Worm (Caenorhabditis elegans) whole organism, mixed stage, embryonic: ENCODE measurements around the gene unc-42.
A peak's percentile ranks its signal among the peaks of the same experiment; 100 is the strongest.

Experiments used
- M03D4.4 ChIP-seq: sonication (generic microtip); optimal IDR thresholded peaks from 2 replicates; lab custom pipeline; 2017; ENCODE audit warnings: mild to moderate bottlenecking, missing genetic modification characterization, missing compliant biosample characterization
- bed-3 ChIP-seq: fragments of 200-800 bp; sonication (Bioruptor generic); optimal IDR thresholded peaks from 3 replicates; lab custom pipeline; 2018; ENCODE audit warnings: mild to moderate bottlenecking, missing genetic modification characterization, moderate library complexity, missing compliant biosample characterization
- blmp-1 ChIP-seq: fragments of 150-350 bp; optimal IDR thresholded peaks from 2 replicates; lab custom pipeline; 2014; ENCODE audit warnings: missing biosample characterization, missing genetic modification characterization
- ceh-39 ChIP-seq: fragments of 150-350 bp; optimal IDR thresholded peaks from 2 replicates; lab custom pipeline; 2014; ENCODE audit warnings: missing biosample characterization, missing genetic modification characterization
- ceh-43 ChIP-seq: fragments of 200-800 bp; sonication (Bioruptor generic); optimal IDR thresholded peaks from 2 replicates; lab custom pipeline; 2018; ENCODE audit warnings: mild to moderate bottlenecking, missing genetic modification characterization, moderate library complexity, missing compliant biosample characterization
- ceh-83 ChIP-seq: fragments of 200-800 bp; sonication (Bioruptor generic); optimal IDR thresholded peaks from 2 replicates; lab custom pipeline; 2018; ENCODE audit warnings: mild to moderate bottlenecking, missing genetic modification characterization, missing compliant biosample characterization
- ces-1 ChIP-seq: fragments of 150-350 bp; optimal IDR thresholded peaks from 2 replicates; lab custom pipeline; 2014; ENCODE audit warnings: missing biosample characterization, missing genetic modification reagents, missing genetic modification characterization
- cnd-1 ChIP-seq: fragments of 200-800 bp; sonication (Bioruptor generic); optimal IDR thresholded peaks from 2 replicates; lab custom pipeline; 2018; ENCODE audit warnings: mild to moderate bottlenecking, missing genetic modification characterization, missing compliant biosample characterization
- drap-1 ChIP-seq: fragments of 200-800 bp; sonication (Bioruptor generic); optimal IDR thresholded peaks from 3 replicates; lab custom pipeline; 2018; ENCODE audit warnings: mild to moderate bottlenecking, missing genetic modification characterization, missing compliant biosample characterization
- elt-1 ChIP-seq: sonication (generic microtip); optimal IDR thresholded peaks from 2 replicates; lab custom pipeline; 2017; ENCODE audit warnings: missing genetic modification characterization, mild to moderate bottlenecking, missing compliant biosample characterization, antibody characterized with exemption, moderate library complexity, borderline replicate concordance; ENCODE audit not compliant: insufficient read depth
- elt-3 ChIP-seq: fragments of 150-350 bp; optimal IDR thresholded peaks from 2 replicates; lab custom pipeline; 2014; ENCODE audit warnings: missing biosample characterization, missing genetic modification characterization
- flh-1 ChIP-seq: fragments of 200-800 bp; sonication (Bioruptor generic); optimal IDR thresholded peaks from 2 replicates; lab custom pipeline; 2018; ENCODE audit warnings: mild to moderate bottlenecking, missing genetic modification characterization, moderate library complexity, missing compliant biosample characterization
- ham-2 ChIP-seq: fragments of 200-800 bp; sonication (Bioruptor generic); optimal IDR thresholded peaks from 2 replicates; lab custom pipeline; 2018; ENCODE audit warnings: mild to moderate bottlenecking, missing genetic modification characterization, missing compliant biosample characterization
- hlh-1 ChIP-seq: fragments of 150-350 bp; optimal IDR thresholded peaks from 2 replicates; lab custom pipeline; 2014; ENCODE audit warnings: missing biosample characterization, missing genetic modification reagents, missing genetic modification characterization
- lin-13 ChIP-seq: fragments of 150-350 bp; optimal IDR thresholded peaks from 2 replicates; lab custom pipeline; 2014; ENCODE audit warnings: missing biosample characterization, missing genetic modification characterization
- lin-32 ChIP-seq: fragments of 200-800 bp; sonication (Bioruptor generic); optimal IDR thresholded peaks from 2 replicates; lab custom pipeline; 2018; ENCODE audit warnings: mild to moderate bottlenecking, missing genetic modification characterization, missing compliant biosample characterization
- lsy-2 ChIP-seq: fragments of 150-350 bp; optimal IDR thresholded peaks from 2 replicates; lab custom pipeline; 2014; ENCODE audit warnings: missing biosample characterization, missing genetic modification characterization
- mab-5 ChIP-seq: fragments of 150-350 bp; optimal IDR thresholded peaks from 2 replicates; lab custom pipeline; 2014; ENCODE audit warnings: missing biosample characterization, missing genetic modification characterization
- mep-1 ChIP-seq: fragments of 150-350 bp; optimal IDR thresholded peaks from 2 replicates; lab custom pipeline; 2017; ENCODE audit warnings: missing biosample characterization, missing genetic modification reagents, missing genetic modification characterization, inconsistent platforms
- nhr-12 ChIP-seq: fragments of 150-350 bp; optimal IDR thresholded peaks from 2 replicates; lab custom pipeline; 2014; ENCODE audit warnings: missing biosample characterization, missing genetic modification characterization
- nhr-2 ChIP-seq: fragments of 150-350 bp; optimal IDR thresholded peaks from 2 replicates; lab custom pipeline; 2014; ENCODE audit warnings: missing biosample characterization, missing genetic modification characterization
- nhr-237 ChIP-seq: fragments of 150-350 bp; optimal IDR thresholded peaks from 2 replicates; lab custom pipeline; 2014; ENCODE audit warnings: missing biosample characterization, missing genetic modification characterization
- nhr-28 ChIP-seq: fragments of 150-350 bp; optimal IDR thresholded peaks from 2 replicates; lab custom pipeline; 2014; ENCODE audit warnings: missing biosample characterization, missing genetic modification characterization
- nhr-76 ChIP-seq: sonication (generic microtip); optimal IDR thresholded peaks from 2 replicates; lab custom pipeline; 2017; ENCODE audit warnings: missing biosample characterization, missing genetic modification characterization
- pha-4 ChIP-seq: fragments of 150-350 bp; optimal IDR thresholded peaks from 2 replicates; lab custom pipeline; 2018; ENCODE audit warnings: missing biosample characterization, missing genetic modification reagents, missing genetic modification characterization
- snpc-4 ChIP-seq: fragments of 150-350 bp; optimal IDR thresholded peaks from 2 replicates; lab custom pipeline; 2014; ENCODE audit warnings: missing biosample characterization, missing genetic modification characterization
- sptf-1 ChIP-seq: sonication (generic microtip); optimal IDR thresholded peaks from 2 replicates; lab custom pipeline; 2017; ENCODE audit warnings: mild to moderate bottlenecking, missing genetic modification characterization, moderate library complexity, missing compliant biosample characterization
- tbx-8 ChIP-seq: fragments of 200-800 bp; sonication (Bioruptor generic); optimal IDR thresholded peaks from 2 replicates; lab custom pipeline; 2018; ENCODE audit warnings: mild to moderate bottlenecking, missing genetic modification characterization, moderate library complexity, missing compliant biosample characterization
- unc-120 ChIP-seq: sonication (generic microtip); optimal IDR thresholded peaks from 2 replicates; lab custom pipeline; 2017; ENCODE audit warnings: missing genetic modification characterization, missing compliant biosample characterization; ENCODE audit not compliant: poor library complexity, severe bottlenecking
- unc-39 ChIP-seq: fragments of 150-350 bp; optimal IDR thresholded peaks from 2 replicates; lab custom pipeline; 2014; ENCODE audit warnings: missing biosample characterization, missing genetic modification characterization
- unc-62 ChIP-seq: fragments of 150-350 bp; optimal IDR thresholded peaks from 2 replicates; lab custom pipeline; 2014; ENCODE audit warnings: missing biosample characterization, missing genetic modification reagents, missing genetic modification characterization
- zip-8 ChIP-seq: fragments of 150-350 bp; optimal IDR thresholded peaks from 2 replicates; lab custom pipeline; 2014; ENCODE audit warnings: missing biosample characterization, missing genetic modification characterization
- ztf-11 ChIP-seq: fragments of 150-350 bp; optimal IDR thresholded peaks from 2 replicates; lab custom pipeline; 2014; ENCODE audit warnings: missing biosample characterization, missing genetic modification characterization

Gene unc-42

DNA sequence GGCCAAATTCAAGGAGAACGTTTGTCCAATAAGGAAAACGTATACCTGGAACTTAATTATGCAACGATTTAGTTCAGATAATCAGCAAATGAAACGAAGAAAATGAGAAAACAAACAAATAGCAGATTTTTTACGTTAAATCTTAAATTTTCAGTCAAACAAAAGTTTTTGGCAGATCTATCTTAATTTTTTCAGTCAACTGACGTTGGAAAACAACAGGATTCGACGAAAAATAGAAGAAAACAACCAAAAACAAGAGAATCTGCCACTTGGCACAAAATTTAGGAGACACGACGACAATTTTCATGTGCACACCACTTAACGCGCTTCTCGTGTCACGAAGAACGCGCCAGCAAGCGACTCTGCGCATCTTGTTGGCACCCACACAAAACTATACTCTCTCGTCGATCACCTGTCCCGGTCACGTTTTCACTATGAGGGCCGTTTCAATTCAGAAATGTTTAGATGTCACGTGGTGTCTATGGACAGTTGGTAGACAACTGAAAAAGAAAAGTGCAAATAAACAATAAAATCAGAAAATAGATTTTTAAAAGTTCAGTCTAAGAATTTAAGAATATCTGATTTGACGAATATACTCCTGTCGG lies 20.6 kb upstream of the unc-42 start, which contains the start of gene ztf-7:
TSS of gene ztf-7 (minus strand) at position 51 of the 605 bp plus-strand sequence.
- TF ChIP-seq blmp-1 (tag; lab: Kevin White, UChicago), result no peak
- no peak for TF ChIP-seq unc-39 (tag; lab: Kevin White, UChicago)
- no peak for TF ChIP-seq nhr-12 (tag; lab: Kevin White, UChicago)
- TF ChIP-seq bed-3 (GFP tag; lab: Kevin White, UChicago), result no peak
- no peak for TF ChIP-seq M03D4.4
- TF ChIP-seq pha-4, result peak; percentile 84
- TF ChIP-seq nhr-28 (tag; lab: Kevin White, UChicago), result no peak
- TF ChIP-seq drap-1 (GFP tag; lab: Kevin White, UChicago), result no peak
- peak; percentile 67 for TF ChIP-seq unc-62 (GFP tag; lab: Kevin White, UChicago)
- no peak for TF ChIP-seq nhr-2 (tag; lab: Kevin White, UChicago)
- TF ChIP-seq elt-3 (tag; lab: Kevin White, UChicago), result no peak
- no peak for TF ChIP-seq nhr-76 (tag; lab: Kevin White, UChicago)
- TF ChIP-seq mep-1 (tag; lab: Kevin White, UChicago), result peak; percentile 92
- peak; percentile 42 for TF ChIP-seq nhr-237
- TF ChIP-seq lin-13 (tag; lab: Kevin White, UChicago), result peak; percentile 84
- no peak for TF ChIP-seq mab-5 (tag; lab: Kevin White, UChicago)
- no peak for TF ChIP-seq flh-1 (GFP tag; lab: Kevin White, UChicago)
- TF ChIP-seq ham-2 (GFP tag; lab: Kevin White, UChicago), result no peak
- peak; percentile 68 for TF ChIP-seq sptf-1 (tag; lab: Kevin White, UChicago)
- TF ChIP-seq lin-32 (GFP tag; lab: Kevin White, UChicago), result peak; percentile 4
- no peak for TF ChIP-seq zip-8
- TF ChIP-seq ceh-39, result no peak
- no peak for TF ChIP-seq lsy-2 (tag; lab: Kevin White, UChicago)
- TF ChIP-seq snpc-4, result no peak
- no peak for TF ChIP-seq tbx-8 (GFP tag; lab: Kevin White, UChicago)
- TF ChIP-seq unc-120, result no peak
- no peak for TF ChIP-seq elt-1 (tag; lab: Kevin White, UChicago)
- no peak for TF ChIP-seq cnd-1 (tag; lab: Kevin White, UChicago)
- peak; percentile 72 for TF ChIP-seq hlh-1 (tag; lab: Kevin White, UChicago)
- no peak for TF ChIP-seq ztf-11 (tag; lab: Kevin White, UChicago)

DNA sequence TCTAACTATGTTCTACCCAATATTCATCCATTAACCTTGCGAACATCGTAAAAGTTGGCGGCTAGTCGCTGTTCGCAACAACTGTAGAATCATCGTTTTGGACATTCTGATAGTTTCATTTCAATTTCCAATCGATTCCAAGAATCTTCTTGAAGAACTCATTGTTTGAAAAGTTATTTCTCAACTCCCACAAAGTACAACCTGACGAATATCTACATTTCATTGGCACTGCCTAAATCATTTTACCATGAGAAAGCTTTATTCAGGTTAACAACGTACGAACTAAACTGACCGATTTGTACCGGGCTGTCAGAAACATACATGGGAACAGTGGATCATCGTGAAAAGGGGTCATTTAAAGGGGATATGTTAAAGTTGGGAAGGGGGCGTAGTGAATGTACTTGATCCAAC lies 17.5 kb upstream of the unc-42 start, which contains the start of gene F46B6.6:
TSS of gene F46B6.6 (minus strand) at position 148 of the 411 bp plus-strand sequence.
- no peak for TF ChIP-seq unc-62 (GFP tag; lab: Kevin White, UChicago)
- no peak for TF ChIP-seq mep-1 (tag; lab: Kevin White, UChicago)
- TF ChIP-seq pha-4, result no peak
- no peak for TF ChIP-seq nhr-28 (tag; lab: Kevin White, UChicago)
- TF ChIP-seq nhr-12 (tag; lab: Kevin White, UChicago), result no peak
- no peak for TF ChIP-seq nhr-237
- no peak for TF ChIP-seq M03D4.4
- no peak for TF ChIP-seq ham-2 (GFP tag; lab: Kevin White, UChicago)
- no peak for TF ChIP-seq nhr-2 (tag; lab: Kevin White, UChicago)
- no peak for TF ChIP-seq bed-3 (GFP tag; lab: Kevin White, UChicago)
- no peak for TF ChIP-seq flh-1 (GFP tag; lab: Kevin White, UChicago)
- TF ChIP-seq lsy-2 (tag; lab: Kevin White, UChicago), result no peak
- no peak for TF ChIP-seq ceh-39
- no peak for TF ChIP-seq lin-13 (tag; lab: Kevin White, UChicago)
- TF ChIP-seq snpc-4, result no peak

DNA sequence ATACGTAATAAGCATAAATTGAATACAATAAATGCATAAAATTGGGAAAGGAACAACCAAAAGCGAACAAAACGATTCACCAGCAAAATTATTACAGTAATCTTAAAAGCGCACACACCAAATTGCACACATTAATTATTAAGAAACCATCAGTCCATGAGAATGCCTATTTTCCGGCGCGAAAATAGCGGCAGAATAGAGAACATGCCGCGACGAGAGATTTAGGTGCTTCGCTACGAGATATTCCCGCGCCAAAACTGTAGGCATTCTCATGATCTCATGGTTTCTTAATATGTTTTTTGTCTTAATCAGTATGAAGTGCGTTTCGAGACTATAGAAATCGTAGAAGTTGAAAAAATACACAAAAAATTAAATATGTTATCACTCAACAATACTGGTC lies 15.0 kb upstream of the unc-42 start:
- no peak for TF ChIP-seq mab-5 (tag; lab: Kevin White, UChicago)
- no peak for TF ChIP-seq cnd-1 (tag; lab: Kevin White, UChicago)
- no peak for TF ChIP-seq bed-3 (GFP tag; lab: Kevin White, UChicago)
- TF ChIP-seq snpc-4, result no peak
- TF ChIP-seq nhr-12 (tag; lab: Kevin White, UChicago), result no peak
- no peak for TF ChIP-seq nhr-28 (tag; lab: Kevin White, UChicago)
- no peak for TF ChIP-seq unc-62 (GFP tag; lab: Kevin White, UChicago)
- TF ChIP-seq lsy-2 (tag; lab: Kevin White, UChicago), result no peak
- TF ChIP-seq drap-1 (GFP tag; lab: Kevin White, UChicago), result no peak
- no peak for TF ChIP-seq ceh-83
- no peak for TF ChIP-seq lin-13 (tag; lab: Kevin White, UChicago)
- TF ChIP-seq ztf-11 (tag; lab: Kevin White, UChicago), result no peak
- TF ChIP-seq sptf-1 (tag; lab: Kevin White, UChicago), result no peak
- no peak for TF ChIP-seq zip-8
- TF ChIP-seq, all 35 proteins: peak for 0

DNA sequence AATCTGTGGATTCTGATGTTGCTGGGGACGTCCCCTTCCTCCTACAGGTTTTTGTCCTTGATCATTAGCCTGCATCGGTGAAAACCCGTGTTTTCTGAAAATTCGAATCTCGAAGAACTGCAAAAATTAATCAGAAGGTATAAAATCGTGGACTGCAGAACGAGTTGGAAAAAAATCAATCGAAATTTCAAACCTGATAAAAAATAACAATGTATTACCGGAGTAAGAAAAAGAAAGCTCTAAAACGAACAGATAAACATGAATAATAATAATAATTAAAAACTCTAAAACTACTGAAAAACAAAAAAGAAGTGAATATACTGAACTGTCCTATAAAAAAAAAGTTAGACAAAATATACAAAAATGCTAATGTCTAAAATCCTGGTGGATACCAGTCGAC lies 13.8 kb upstream of the unc-42 start, which contains the start of gene F46B6.5:
TSS of gene F46B6.5 (minus strand) at position 101 of the 400 bp plus-strand sequence.
- TF ChIP-seq tbx-8 (GFP tag; lab: Kevin White, UChicago) (no peak), unc-39 (tag; lab: Kevin White, UChicago) (no peak), nhr-237 (no peak), pha-4 (no peak), zip-8 (no peak), lin-13 (tag; lab: Kevin White, UChicago) (no peak), blmp-1 (tag; lab: Kevin White, UChicago) (no peak), nhr-28 (tag; lab: Kevin White, UChicago) (no peak), bed-3 (GFP tag; lab: Kevin White, UChicago) (no peak), ztf-11 (tag; lab: Kevin White, UChicago) (no peak), nhr-12 (tag; lab: Kevin White, UChicago) (no peak), snpc-4 (no peak), lin-32 (GFP tag; lab: Kevin White, UChicago) (no peak), ces-1 (GFP tag; lab: Kevin White, UChicago) (no peak), ceh-43 (GFP tag; lab: Kevin White, UChicago) (no peak), hlh-1 (tag; lab: Kevin White, UChicago) (no peak)
